Worm (Caenorhabditis elegans) whole organism, L1 larva: ENCODE measurements around the gene ZC504.1.
A peak's percentile ranks its signal among the peaks of the same experiment; 100 is the strongest.

Source experiments
- C04F5.9 ChIP-seq: sonication (generic microtip); optimal IDR thresholded peaks from 2 replicates; lab custom pipeline; 2016; ENCODE audit warnings: missing genetic modification characterization, missing compliant biosample characterization
- C34B4.2 ChIP-seq: sonication (generic microtip); optimal IDR thresholded peaks from 2 replicates; lab custom pipeline; 2017; ENCODE audit warnings: mild to moderate bottlenecking, missing genetic modification characterization, missing compliant biosample characterization
- Y116A8C.19 ChIP-seq: sonication (generic microtip); optimal IDR thresholded peaks from 2 replicates; lab custom pipeline; 2016; ENCODE audit warnings: missing compliant biosample characterization, missing genetic modification characterization, borderline replicate concordance
- ama-1 ChIP-seq: fragments of 150-350 bp; optimal IDR thresholded peaks from 2 replicates; lab custom pipeline; 2014
- ceh-88 ChIP-seq: fragments of 200-800 bp; sonication (Bioruptor generic); IDR thresholded peaks from 2 replicates; pipeline ENCODE4 v1.3.6; 2022; ENCODE audit warnings: missing genetic modification characterization, missing compliant biosample characterization
- efl-1 ChIP-seq, 4 experiments: fragments of 150-350 bp; optimal IDR thresholded peaks in 3 of 4; peaks in 1 of 4; 1 replicate in 1 of 4; 2 replicates in 3 of 4; lab custom pipeline; 2014; ENCODE audit warnings: missing biosample characterization in 2 of 4, missing genetic modification characterization in 2 of 4, missing genetic modification reagents in 2 of 4
- elt-2 ChIP-seq: sonication (generic microtip); optimal IDR thresholded peaks from 2 replicates; lab custom pipeline; 2016; ENCODE audit warnings: missing genetic modification characterization, mild to moderate bottlenecking, inconsistent platforms, missing compliant biosample characterization, missing genetic modification reagents
- elt-3 ChIP-seq, 6 experiments: fragments of 150-350 bp in 1 of 6; sonication (generic microtip); optimal IDR thresholded peaks; 2 replicates each; lab custom pipeline; 2017 to 2018; ENCODE audit warnings: missing biosample characterization in 6 of 6, missing genetic modification characterization in 6 of 6, inconsistent platforms in 1 of 6
- ets-5 ChIP-seq: fragments of 200-800 bp; sonication (Bioruptor generic); IDR thresholded peaks from 2 replicates; pipeline ENCODE4 v1.3.6; 2022; ENCODE audit warnings: missing genetic modification characterization, missing compliant biosample characterization
- fkh-10 ChIP-seq: sonication (generic microtip); optimal IDR thresholded peaks from 2 replicates; lab custom pipeline; 2017; ENCODE audit warnings: missing biosample characterization, missing genetic modification reagents, missing genetic modification characterization
- fkh-4 ChIP-seq: sonication (generic microtip); optimal IDR thresholded peaks from 2 replicates; lab custom pipeline; 2016; ENCODE audit warnings: missing compliant biosample characterization, missing genetic modification characterization, borderline replicate concordance
- fkh-8 ChIP-seq: sonication (generic microtip); optimal IDR thresholded peaks from 2 replicates; lab custom pipeline; 2016; ENCODE audit warnings: mild to moderate bottlenecking, missing genetic modification characterization, missing compliant biosample characterization
- lin-13 ChIP-seq: fragments of 150-350 bp; optimal IDR thresholded peaks from 2 replicates; lab custom pipeline; 2014; ENCODE audit warnings: missing biosample characterization, missing genetic modification reagents, missing genetic modification characterization
- lin-14 ChIP-seq: fragments of 200-800 bp; sonication (Bioruptor generic); optimal IDR thresholded peaks from 2 replicates; lab custom pipeline; 2018; ENCODE audit warnings: mild to moderate bottlenecking, missing genetic modification characterization, moderate library complexity, missing compliant biosample characterization
- lin-39 ChIP-seq: fragments of 150-350 bp; optimal IDR thresholded peaks from 2 replicates; lab custom pipeline; 2014; ENCODE audit warnings: missing biosample characterization, missing genetic modification reagents, missing genetic modification characterization
- lsy-2 ChIP-seq, 2 experiments: fragments of 150-350 bp; optimal IDR thresholded peaks; 2 replicates each; lab custom pipeline; 2014; ENCODE audit warnings: missing biosample characterization in 2 of 2, missing genetic modification characterization in 2 of 2
- nhr-12 ChIP-seq: sonication (generic microtip); optimal IDR thresholded peaks from 2 replicates; lab custom pipeline; 2017; ENCODE audit warnings: missing biosample characterization, missing genetic modification characterization
- nhr-20 ChIP-seq: sonication (generic microtip); optimal IDR thresholded peaks from 2 replicates; lab custom pipeline; 2016; ENCODE audit warnings: mild to moderate bottlenecking, missing genetic modification characterization, missing compliant biosample characterization
- nhr-28 ChIP-seq: fragments of 150-350 bp; optimal IDR thresholded peaks from 2 replicates; lab custom pipeline; 2014; ENCODE audit warnings: missing biosample characterization, missing genetic modification characterization
- nhr-47 ChIP-seq: sonication (generic microtip); optimal IDR thresholded peaks from 2 replicates; lab custom pipeline; 2016; ENCODE audit warnings: mild to moderate bottlenecking, missing genetic modification characterization, moderate library complexity, missing compliant biosample characterization
- nhr-71 ChIP-seq: sonication (generic microtip); optimal IDR thresholded peaks from 2 replicates; lab custom pipeline; 2016; ENCODE audit warnings: mild to moderate bottlenecking, missing genetic modification characterization, moderate library complexity, missing compliant biosample characterization
- nhr-76 ChIP-seq: sonication (generic microtip); optimal IDR thresholded peaks from 2 replicates; lab custom pipeline; 2017; ENCODE audit warnings: missing biosample characterization, missing genetic modification characterization
- nhr-77 ChIP-seq: fragments of 150-350 bp; optimal IDR thresholded peaks from 2 replicates; lab custom pipeline; 2014; ENCODE audit warnings: missing biosample characterization, missing genetic modification characterization
- nhr-85 ChIP-seq: sonication (generic microtip); peaks from one replicate; lab custom pipeline; 2016; ENCODE audit warnings: missing genetic modification characterization, inconsistent platforms, missing compliant biosample characterization
- nhr-90 ChIP-seq: sonication (generic microtip); optimal IDR thresholded peaks from 2 replicates; lab custom pipeline; 2016; ENCODE audit warnings: mild to moderate bottlenecking, missing genetic modification characterization, missing compliant biosample characterization; ENCODE audit not compliant: poor library complexity
- pag-3 ChIP-seq: sonication (generic microtip); optimal IDR thresholded peaks from 2 replicates; lab custom pipeline; 2017; ENCODE audit warnings: missing genetic modification characterization, mild to moderate bottlenecking, missing compliant biosample characterization, antibody characterized with exemption, borderline replicate concordance; ENCODE audit not compliant: insufficient read depth
- rnt-1 ChIP-seq: sonication (generic microtip); optimal IDR thresholded peaks from 2 replicates; lab custom pipeline; 2016; ENCODE audit warnings: mild to moderate bottlenecking, missing genetic modification characterization, moderate library complexity, missing compliant biosample characterization
- snpc-4 ChIP-seq: fragments of 150-350 bp; optimal IDR thresholded peaks from 2 replicates; lab custom pipeline; 2014; ENCODE audit warnings: missing biosample characterization, missing genetic modification characterization
- snu-23 ChIP-seq: sonication (generic microtip); optimal IDR thresholded peaks from 2 replicates; lab custom pipeline; 2016; ENCODE audit warnings: missing genetic modification characterization, missing compliant biosample characterization
- sox-4 ChIP-seq: sonication (generic microtip); optimal IDR thresholded peaks from 2 replicates; lab custom pipeline; 2016; ENCODE audit warnings: missing genetic modification characterization, missing compliant biosample characterization
- sup-37 ChIP-seq: fragments of 200-800 bp; sonication (Bioruptor generic); optimal IDR thresholded peaks from 2 replicates; lab custom pipeline; 2018; ENCODE audit warnings: mild to moderate bottlenecking, missing genetic modification characterization, missing compliant biosample characterization
- tlp-1 ChIP-seq: fragments of 150-350 bp; optimal IDR thresholded peaks from 2 replicates; lab custom pipeline; 2014; ENCODE audit warnings: missing biosample characterization, missing genetic modification characterization
- unc-30 ChIP-seq: sonication (generic microtip); optimal IDR thresholded peaks from 2 replicates; lab custom pipeline; 2017; ENCODE audit warnings: missing biosample characterization, missing genetic modification characterization
- unc-62 ChIP-seq: fragments of 150-350 bp; optimal IDR thresholded peaks from 2 replicates; lab custom pipeline; 2014; ENCODE audit warnings: missing biosample characterization, missing genetic modification reagents, missing genetic modification characterization
- xbp-1 ChIP-seq: sonication (generic microtip); optimal IDR thresholded peaks from 2 replicates; lab custom pipeline; 2016; ENCODE audit warnings: missing genetic modification characterization, missing compliant biosample characterization
- ztf-11 ChIP-seq, 2 experiments: sonication (generic microtip); optimal IDR thresholded peaks; 2 replicates each; lab custom pipeline; 2016 to 2017; ENCODE audit warnings: missing genetic modification characterization in 2 of 2, missing biosample characterization in 1 of 2, missing compliant biosample characterization in 1 of 2
- ztf-4 ChIP-seq: fragments of 150-350 bp; optimal IDR thresholded peaks from 2 replicates; lab custom pipeline; 2014; ENCODE audit warnings: missing biosample characterization, missing genetic modification characterization

The ZC504.1 gene

ce11 chrX:10443836-10444235 is 36.9 kb downstream of the ZC504.1 start, which contains the start of gene C39B10.3:
Gene C39B10.3 (plus strand): TSS chrX:10444136.
- TF ChIP-seq unc-62 (no peak), lin-14 (GFP tag; lab: Kevin White, UChicago) (no peak), elt-3 (tag; optimal IDR thresholded peaks at IDR 0.05; lab: Kevin White, UChicago) (no peak), nhr-90 (tag; lab: Kevin White, UChicago) (no peak), xbp-1 (tag; lab: Kevin White, UChicago) (no peak), tlp-1 (tag; lab: Kevin White, UChicago) (no peak), pag-3 (tag; lab: Kevin White, UChicago) (no peak), ets-5 (no peak), rnt-1 (tag; lab: Kevin White, UChicago) (no peak), nhr-85 (tag; lab: Kevin White, UChicago) (no peak), elt-2 (tag; lab: Kevin White, UChicago) (no peak), ceh-88 (GFP tag; lab: Robert Waterston, UW) (no peak), C04F5.9 (tag; lab: Kevin White, UChicago) (no peak), nhr-20 (tag; lab: Kevin White, UChicago) (no peak), lin-13 (no peak), snu-23 (GFP tag; lab: Kevin White, UChicago) (no peak), efl-1 (optimal IDR thresholded peaks at IDR 0.05; lab: Kevin White, UChicago) (no peak), efl-1 (GFP tag; optimal IDR thresholded peaks at IDR 0.05 in 1 of 2; lab: Kevin White, UChicago) (no peak), ztf-4 (tag; lab: Kevin White, UChicago) (no peak), Y116A8C.19 (tag; lab: Kevin White, UChicago) (no peak)

- TF ChIP-seq snpc-4 (tag; lab: Kevin White, UChicago) = no peak
- no peak for TF ChIP-seq sox-4 (tag; lab: Kevin White, UChicago)
- no peak for TF ChIP-seq nhr-77 (tag; lab: Kevin White, UChicago)
- no peak for TF ChIP-seq ama-1
- no peak for TF ChIP-seq sup-37 (GFP tag; lab: Kevin White, UChicago)
- TF ChIP-seq fkh-4 (tag; lab: Kevin White, UChicago) = no peak
- no peak for TF ChIP-seq fkh-10 (GFP tag; lab: Kevin White, UChicago)
- no peak for TF ChIP-seq ets-5
- no peak for TF ChIP-seq lin-39 (tag; lab: Kevin White, UChicago)
- TF ChIP-seq nhr-28 (tag; lab: Kevin White, UChicago) = no peak
- no peak for TF ChIP-seq nhr-12 (tag; lab: Kevin White, UChicago)
- TF ChIP-seq unc-30 = no peak
- TF ChIP-seq fkh-8 = no peak
- no peak for TF ChIP-seq ztf-11 (tag; optimal IDR thresholded peaks at IDR 0.05; lab: Kevin White, UChicago)
- TF ChIP-seq ceh-88 (GFP tag; lab: Robert Waterston, UW) = no peak
- TF ChIP-seq nhr-90 (tag; lab: Kevin White, UChicago) = no peak
- TF ChIP-seq elt-3 (tag; optimal IDR thresholded peaks at IDR 0.05; lab: Kevin White, UChicago) = no peak
- TF ChIP-seq ztf-4 (tag; lab: Kevin White, UChicago) = no peak
These were observed 37.8 kb downstream of the ZC504.1 start, which contains the start of gene C39B10.4 for ce11 chrX:10444705-10445104. Gene C39B10.4 (plus strand): TSS chrX:10445005.

- peak; percentile 18 for TF ChIP-seq nhr-47 (tag; lab: Kevin White, UChicago)
- peak; percentile 47 to 51 for TF ChIP-seq lsy-2 (tag; optimal IDR thresholded peaks at IDR 0.05; lab: Kevin White, UChicago)
- TF ChIP-seq C34B4.2 (tag; lab: Kevin White, UChicago) = no peak
- peak; percentile 80 for TF ChIP-seq fkh-8
- TF ChIP-seq sox-4 (tag; lab: Kevin White, UChicago) = peak; percentile 41
- TF ChIP-seq nhr-71 = peak; percentile 35
- TF ChIP-seq nhr-76 = no peak
These were observed 40.0 kb downstream of the ZC504.1 start, which contains the start of gene C39B10.5 for ce11 chrX:10446982-10447381. Gene C39B10.5 (plus strand): TSS chrX:10447343.
